Fruit fly (Drosophila melanogaster) whole organism, prepupa: Measurements from ENCODE around the gene rdx.

Experiments used
- Blimp-1 ChIP-seq: fragments of 200-800 bp; sonication (Bioruptor generic); optimal IDR thresholded peaks from 3 replicates; lab custom pipeline; 2017; ENCODE audit warnings: missing biosample characterization, missing genetic modification characterization, mild to moderate bottlenecking, moderate library complexity, missing genetic modification reagents
- CG10631 ChIP-seq: fragments of 200-800 bp; sonication (Bioruptor generic); optimal IDR thresholded peaks from 2 replicates; lab custom pipeline; 2016; ENCODE audit warnings: missing biosample characterization, missing genetic modification characterization
- CG11294 ChIP-seq: fragments of 200-800 bp; sonication (Bioruptor generic); IDR thresholded peaks from 2 replicates; pipeline ENCODE4 v1.3.6; 2022; ENCODE audit warnings: missing biosample characterization, missing genetic modification characterization
- CG11762 ChIP-seq: fragments of 200-800 bp; sonication (Bioruptor generic); optimal IDR thresholded peaks from 3 replicates; lab custom pipeline; 2016; ENCODE audit warnings: missing biosample characterization, missing genetic modification characterization; ENCODE audit not compliant: insufficient read depth
- CG1621 ChIP-seq: fragments of 200-800 bp; sonication (Bioruptor generic); optimal IDR thresholded peaks from 3 replicates; lab custom pipeline; 2018; ENCODE audit warnings: missing biosample characterization, mild to moderate bottlenecking, missing genetic modification characterization
- CG3032 ChIP-seq: fragments of 200-800 bp; optimal IDR thresholded peaks from 2 replicates; lab custom pipeline; 2019; ENCODE audit warnings: missing biosample characterization, mild to moderate bottlenecking, missing genetic modification characterization, moderate library complexity
- CG31627 ChIP-seq: fragments of 200-800 bp; sonication (Bioruptor generic); optimal IDR thresholded peaks from 3 replicates; lab custom pipeline; 2016; ENCODE audit warnings: missing biosample characterization, missing genetic modification characterization
- CG4318 ChIP-seq: fragments of 200-800 bp; sonication (Bioruptor generic); optimal IDR thresholded peaks from 3 replicates; lab custom pipeline; 2017; ENCODE audit warnings: missing biosample characterization, mild to moderate bottlenecking, missing genetic modification characterization
- CG6163 ChIP-seq: fragments of 200-800 bp; sonication (Bioruptor generic); IDR thresholded peaks from 3 replicates; pipeline ENCODE4 v1.3.6; 2022; ENCODE audit warnings: missing biosample characterization, missing genetic modification characterization
- CG6276 ChIP-seq: fragments of 200-800 bp; sonication (Bioruptor generic); optimal IDR thresholded peaks from 2 replicates; lab custom pipeline; 2017; ENCODE audit warnings: missing biosample characterization, mild to moderate bottlenecking, missing genetic modification characterization
- CG6808 ChIP-seq: fragments of 200-800 bp; sonication (Bioruptor generic); optimal IDR thresholded peaks from 3 replicates; lab custom pipeline; 2017; ENCODE audit warnings: missing biosample characterization, missing genetic modification characterization, mild to moderate bottlenecking, moderate library complexity, missing genetic modification reagents
- CG8319 ChIP-seq: fragments of 200-800 bp; sonication (Bioruptor generic); optimal IDR thresholded peaks from 3 replicates; lab custom pipeline; 2016; ENCODE audit warnings: missing biosample characterization, missing genetic modification characterization
- CG8632 ChIP-seq: fragments of 200-800 bp; sonication (Bioruptor generic); optimal IDR thresholded peaks from 3 replicates; lab custom pipeline; 2016; ENCODE audit warnings: missing biosample characterization, missing genetic modification characterization
- CG9139 ChIP-seq: fragments of 200-800 bp; sonication (Bioruptor generic); optimal IDR thresholded peaks from 3 replicates; lab custom pipeline; 2017; ENCODE audit warnings: missing biosample characterization, mild to moderate bottlenecking, missing genetic modification characterization
- Eip75B ChIP-seq: fragments of 200-800 bp; sonication (Bioruptor generic); optimal IDR thresholded peaks from 3 replicates; lab custom pipeline; 2016; ENCODE audit warnings: missing biosample characterization, missing genetic modification characterization
- Eip93F ChIP-seq: fragments of 200-800 bp; sonication (Bioruptor generic); optimal IDR thresholded peaks from 2 replicates; lab custom pipeline; 2016; ENCODE audit warnings: missing biosample characterization, mild to moderate bottlenecking, missing genetic modification characterization
- Ets21C ChIP-seq: fragments of 200-800 bp; sonication (Bioruptor generic); optimal IDR thresholded peaks from 3 replicates; lab custom pipeline; 2016; ENCODE audit warnings: missing biosample characterization, missing genetic modification characterization
- Ets96B ChIP-seq: fragments of 200-800 bp; optimal IDR thresholded peaks from 2 replicates; lab custom pipeline; 2019; ENCODE audit warnings: missing biosample characterization, mild to moderate bottlenecking, missing genetic modification characterization, moderate library complexity
- Hr38 ChIP-seq: sonication (Bioruptor generic); optimal IDR thresholded peaks from 2 replicates; lab custom pipeline; 2016; ENCODE audit warnings: missing biosample characterization, missing genetic modification characterization
- Hr39 ChIP-seq: fragments of 200-800 bp; sonication (Bioruptor generic); optimal IDR thresholded peaks from 2 replicates; lab custom pipeline; 2016; ENCODE audit warnings: missing biosample characterization, missing genetic modification characterization
- Hr4 ChIP-seq: fragments of 200-800 bp; sonication (Bioruptor generic); optimal IDR thresholded peaks from 3 replicates; lab custom pipeline; 2016; ENCODE audit warnings: missing biosample characterization, missing genetic modification characterization
- Lpt ChIP-seq: fragments of 200-800 bp; sonication (Bioruptor generic); optimal IDR thresholded peaks from 3 replicates; lab custom pipeline; 2016; ENCODE audit warnings: missing biosample characterization, missing genetic modification characterization
- Met ChIP-seq: fragments of 200-800 bp; sonication (Bioruptor generic); optimal IDR thresholded peaks from 3 replicates; lab custom pipeline; 2016; ENCODE audit warnings: missing biosample characterization, missing genetic modification characterization
- Smox ChIP-seq: fragments of 200-800 bp; sonication (Bioruptor generic); optimal IDR thresholded peaks from 3 replicates; lab custom pipeline; 2016; ENCODE audit warnings: missing biosample characterization, missing genetic modification characterization
- Sox102F ChIP-seq: fragments of 200-800 bp; sonication (Bioruptor generic); optimal IDR thresholded peaks from 2 replicates; lab custom pipeline; 2016; ENCODE audit warnings: missing biosample characterization, mild to moderate bottlenecking, missing genetic modification characterization
- Sox14 ChIP-seq: fragments of 200-800 bp; sonication (Bioruptor generic); optimal IDR thresholded peaks from 3 replicates; lab custom pipeline; 2016; ENCODE audit warnings: missing biosample characterization, missing genetic modification characterization
- Sox15 ChIP-seq: fragments of 200-800 bp; sonication (Bioruptor generic); optimal IDR thresholded peaks from 3 replicates; lab custom pipeline; 2016; ENCODE audit warnings: missing biosample characterization, missing genetic modification characterization
- achi ChIP-seq: fragments of 200-800 bp; sonication (Bioruptor generic); optimal IDR thresholded peaks from 3 replicates; lab custom pipeline; 2016; ENCODE audit warnings: missing biosample characterization, missing genetic modification characterization
- dac ChIP-seq: fragments of 200-800 bp; sonication (Bioruptor generic); optimal IDR thresholded peaks from 2 replicates; lab custom pipeline; 2017; ENCODE audit warnings: missing biosample characterization, mild to moderate bottlenecking, missing genetic modification characterization
- dsx ChIP-seq: fragments of 200-800 bp; optimal IDR thresholded peaks from 3 replicates; lab custom pipeline; 2019; ENCODE audit warnings: missing biosample characterization, mild to moderate bottlenecking, missing genetic modification characterization, moderate library complexity; ENCODE audit not compliant: poor library complexity, severe bottlenecking
- eg ChIP-seq: fragments of 200-800 bp; sonication (Bioruptor generic); IDR thresholded peaks from 3 replicates; pipeline ENCODE4 v1.3.6; 2022; ENCODE audit warnings: missing biosample characterization, missing genetic modification characterization
- esn ChIP-seq: fragments of 200-800 bp; sonication (Bioruptor generic); optimal IDR thresholded peaks from 2 replicates; lab custom pipeline; 2016; ENCODE audit warnings: missing biosample characterization, mild to moderate bottlenecking, missing genetic modification characterization, moderate library complexity
- fd85E ChIP-seq: fragments of 200-800 bp; sonication (Bioruptor generic); optimal IDR thresholded peaks from 3 replicates; lab custom pipeline; 2016; ENCODE audit warnings: missing biosample characterization, missing genetic modification characterization
- fkh ChIP-seq: fragments of 200-800 bp; sonication (Bioruptor generic); optimal IDR thresholded peaks from 3 replicates; lab custom pipeline; 2017; ENCODE audit warnings: missing biosample characterization, mild to moderate bottlenecking, missing genetic modification characterization, moderate library complexity
- pdm3 ChIP-seq: fragments of 200-800 bp; sonication (Bioruptor generic); optimal IDR thresholded peaks from 3 replicates; lab custom pipeline; 2016; ENCODE audit warnings: missing biosample characterization, missing genetic modification characterization
- salr ChIP-seq, 2 experiments: fragments of 200-800 bp; sonication (Bioruptor generic); optimal IDR thresholded peaks; 3 replicates each; lab custom pipeline; 2016 to 2018; ENCODE audit warnings: missing biosample characterization in 2 of 2, missing genetic modification characterization in 2 of 2, mild to moderate bottlenecking in 1 of 2
- spab ChIP-seq: fragments of 200-800 bp; sonication (Bioruptor generic); optimal IDR thresholded peaks from 2 replicates; lab custom pipeline; 2017; ENCODE audit warnings: missing biosample characterization, mild to moderate bottlenecking, missing genetic modification characterization, missing genetic modification reagents
- ss ChIP-seq, 2 experiments: fragments of 200-800 bp; sonication (Bioruptor generic); optimal IDR thresholded peaks; 2 replicates in 1 of 2; 3 replicates in 1 of 2; lab custom pipeline; 2017 to 2018; ENCODE audit warnings: mild to moderate bottlenecking in 2 of 2, missing biosample characterization in 2 of 2, missing genetic modification characterization in 2 of 2, moderate library complexity in 1 of 2
- svp ChIP-seq: fragments of 200-800 bp; sonication (Bioruptor generic); peaks from one replicate; lab custom pipeline; 2016; ENCODE audit warnings: missing biosample characterization, missing genetic modification characterization
- vri ChIP-seq: fragments of 200-800 bp; sonication (Bioruptor generic); optimal IDR thresholded peaks from 3 replicates; lab custom pipeline; 2016; ENCODE audit warnings: missing biosample characterization, mild to moderate bottlenecking, missing genetic modification characterization

The rdx gene

DNA sequence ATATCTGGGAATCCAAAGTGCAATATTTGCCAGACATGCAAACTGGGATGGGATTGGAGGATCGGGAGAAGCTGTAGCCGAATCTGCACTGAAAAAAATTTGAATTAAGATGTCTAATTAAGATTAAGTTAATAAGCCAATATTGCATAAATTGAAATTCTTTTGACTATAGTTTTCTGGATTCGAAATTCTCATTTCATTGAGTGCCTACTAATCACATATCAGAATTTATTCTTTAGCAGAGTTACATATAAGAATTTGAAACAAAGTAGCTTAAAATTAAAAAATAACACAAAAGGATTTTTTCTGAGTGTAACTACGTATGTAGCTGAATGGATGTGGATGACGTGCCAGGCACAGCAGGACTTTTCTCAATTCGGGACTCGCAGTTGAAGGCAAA lies 100.0 kb downstream of the rdx start (continued):
- TF ChIP-seq Sox102F (peak; percentile 53), eg (GFP tag; lab: Robert Waterston, UW) (no peak), CG31627 (peak; percentile 57), Sox15 (GFP tag; lab: Kevin White, UChicago) (no peak), Hr4 (GFP tag; lab: Kevin White, UChicago) (peak; percentile 4), dac (GFP tag; lab: Kevin White, UChicago) (no peak), spab (no peak), Eip75B (GFP tag; lab: Kevin White, UChicago) (no peak), Hr39 (GFP tag; lab: Kevin White, UChicago) (peak; percentile 53), salr (GFP tag; optimal IDR thresholded peaks at IDR 0.05; lab: Kevin White, UChicago) (no peak)

DNA sequence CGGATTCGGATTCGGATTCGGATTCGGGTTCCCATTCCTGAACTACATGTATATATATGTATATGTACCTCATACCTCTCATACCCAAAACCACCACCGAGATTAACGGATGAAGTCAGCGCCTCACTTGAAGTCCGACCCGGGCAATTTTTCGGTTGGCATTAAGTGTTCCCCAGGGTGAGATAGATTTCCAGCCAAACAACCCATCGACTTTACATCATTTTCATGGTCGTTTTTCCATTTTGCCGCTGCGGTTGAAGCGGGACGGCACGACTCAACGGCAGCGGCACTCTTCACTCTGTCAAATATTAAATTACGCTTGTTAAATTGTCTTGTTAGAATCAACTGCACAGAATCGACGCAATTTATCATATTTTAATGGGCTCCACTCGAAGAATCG lies 101.6 kb downstream of the rdx start:
- peak; percentile 5 for TF ChIP-seq svp
- TF ChIP-seq Blimp-1 (GFP tag; lab: Kevin White, UChicago): no peak

DNA sequence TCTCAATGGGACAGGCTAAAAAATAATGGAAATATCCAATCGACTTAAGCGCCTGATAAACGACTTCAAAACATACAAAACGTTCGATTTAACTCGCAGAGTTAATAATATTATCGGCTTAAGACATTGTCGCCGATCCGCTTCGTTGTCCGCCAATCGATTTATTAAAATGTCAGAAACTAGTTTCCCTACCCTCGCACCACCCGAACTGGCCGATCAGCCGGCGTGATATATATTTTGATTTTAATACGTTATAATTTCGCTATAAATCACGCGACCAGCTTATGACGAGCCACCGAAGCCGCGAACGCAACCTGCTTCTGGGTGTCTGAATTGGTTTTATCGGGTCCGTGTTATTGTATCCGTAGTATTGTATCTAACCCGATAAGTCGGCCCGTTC lies 104.3 kb downstream of the rdx start:
- TF ChIP-seq esn (GFP tag; lab: Kevin White, UChicago) (no peak), dsx (peak; percentile 29), CG6808 (GFP tag; lab: Kevin White, UChicago) (no peak), pdm3 (GFP tag; lab: Kevin White, UChicago) (no peak), Eip93F (GFP tag; lab: Kevin White, UChicago) (no peak), Lpt (GFP tag; lab: Kevin White, UChicago) (no peak), Eip75B (GFP tag; lab: Kevin White, UChicago) (no peak)

DNA sequence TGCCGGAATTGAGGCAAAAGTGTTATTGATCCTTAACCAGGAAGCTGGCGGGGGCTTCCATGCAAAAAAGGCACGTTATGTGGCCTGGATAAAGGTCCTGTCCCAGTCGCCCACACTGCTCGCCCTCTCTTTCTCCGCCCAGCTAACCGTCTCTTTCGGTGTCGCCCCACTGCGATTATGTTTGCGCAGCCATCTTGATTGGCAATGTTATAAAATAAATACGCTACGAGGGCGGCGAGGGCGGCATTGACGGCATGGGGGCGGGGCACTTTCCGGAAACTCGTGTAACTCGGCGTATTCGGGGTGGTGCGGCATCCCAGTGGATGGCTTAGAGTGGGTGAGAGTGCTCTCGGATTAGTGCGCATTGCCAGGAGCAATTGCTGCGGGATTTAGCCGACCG lies 108.2 kb downstream of the rdx start:
- TF ChIP-seq svp: peak; percentile 38
- no peak for TF ChIP-seq CG11294

DNA sequence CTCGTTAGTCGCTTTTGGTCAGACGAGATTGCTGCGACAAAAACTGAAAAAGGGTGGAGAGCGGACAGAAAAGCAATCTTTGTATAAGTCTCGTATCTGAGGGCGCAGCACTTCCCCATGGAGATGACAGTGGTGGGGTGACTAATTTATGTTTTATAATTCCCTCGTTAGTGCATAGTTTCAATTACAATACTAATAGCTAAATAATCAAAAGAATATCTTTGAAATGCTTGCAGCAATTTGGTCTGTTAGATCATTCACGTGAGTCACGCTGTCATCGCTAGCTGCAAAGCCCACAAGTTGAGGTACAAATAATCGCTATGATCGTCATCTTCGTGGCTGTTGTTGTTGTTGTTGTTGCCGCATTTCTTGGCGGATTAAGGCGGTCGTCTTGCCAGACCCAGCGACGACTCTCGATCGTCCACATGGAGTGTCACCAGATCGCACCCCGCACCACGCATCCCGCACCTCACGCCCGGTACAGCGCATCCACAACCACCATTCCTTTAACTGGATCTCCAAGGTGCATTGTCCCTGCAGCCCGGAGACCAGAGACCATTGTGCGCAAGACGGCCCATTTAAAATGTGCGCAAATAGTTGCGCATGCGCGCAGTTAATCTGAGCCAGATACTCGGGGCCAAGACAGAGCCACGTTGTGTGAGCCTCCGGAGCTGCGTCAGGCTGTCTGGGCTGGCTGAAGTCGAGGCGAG lies 109.9 kb downstream of the rdx start:
- TF ChIP-seq esn (GFP tag; lab: Kevin White, UChicago): peak; percentile 78
- TF ChIP-seq CG9139 (GFP tag; lab: Kevin White, UChicago): peak; percentile 78
- TF ChIP-seq CG4318 (GFP tag; lab: Kevin White, UChicago): no peak
- peak; percentile 41 to 60 for TF ChIP-seq salr (GFP tag; optimal IDR thresholded peaks at IDR 0.05; lab: Kevin White, UChicago)
- peak; percentile 94 for TF ChIP-seq CG6163 (GFP tag; lab: Robert Waterston, UW)
- TF ChIP-seq fkh (GFP tag; lab: Kevin White, UChicago): no peak
- TF ChIP-seq Eip93F (GFP tag; lab: Kevin White, UChicago): no peak
- TF ChIP-seq Hr38 (GFP tag; lab: Kevin White, UChicago): no peak
- peak; percentile 64 for TF ChIP-seq CG31627
- peak; percentile 89 for TF ChIP-seq Ets96B
- peak; percentile 59 for TF ChIP-seq vri (GFP tag; lab: Kevin White, UChicago)
- TF ChIP-seq CG6808 (GFP tag; lab: Kevin White, UChicago): peak; percentile 89
- TF ChIP-seq ss (GFP tag; optimal IDR thresholded peaks at IDR 0.05; lab: Kevin White, UChicago): peak; percentile 76 to 77
- peak; percentile 65 for TF ChIP-seq Blimp-1 (GFP tag; lab: Kevin White, UChicago)
- peak; percentile 17 for TF ChIP-seq Lpt (GFP tag; lab: Kevin White, UChicago)
- TF ChIP-seq Sox15 (GFP tag; lab: Kevin White, UChicago): peak; percentile 49
- peak; percentile 10; the same call in 1 of the 2 replicates for TF ChIP-seq CG11294
- peak; percentile 40 for TF ChIP-seq CG8319
- TF ChIP-seq fd85E (GFP tag; lab: Kevin White, UChicago): no peak
- TF ChIP-seq Met (GFP tag; lab: Kevin White, UChicago): peak; percentile 79
- peak; percentile 36; the same call in 1 of the 3 replicates for TF ChIP-seq eg (GFP tag; lab: Robert Waterston, UW)
- TF ChIP-seq Smox (GFP tag; lab: Kevin White, UChicago): peak; percentile 70
- no peak for TF ChIP-seq CG6276 (GFP tag; lab: Kevin White, UChicago)
- TF ChIP-seq achi (GFP tag; lab: Kevin White, UChicago): peak; percentile 80
- peak; percentile 73 for TF ChIP-seq Sox102F
- peak; percentile 80 for TF ChIP-seq Sox14 (GFP tag; lab: Kevin White, UChicago)
- TF ChIP-seq CG10631: peak; percentile 70
- TF ChIP-seq Ets21C (GFP tag; lab: Kevin White, UChicago): peak; percentile 57
- peak; percentile 66 for TF ChIP-seq CG1621 (tag; lab: Kevin White, UChicago)
- peak; percentile 73 for TF ChIP-seq pdm3 (GFP tag; lab: Kevin White, UChicago)
- peak; percentile 67 for TF ChIP-seq CG11762
- peak; percentile 88 for TF ChIP-seq svp
- peak; percentile 66 for TF ChIP-seq CG8632 (GFP tag; lab: Kevin White, UChicago)
- TF ChIP-seq Eip75B (GFP tag; lab: Kevin White, UChicago): peak; percentile 74
- peak; percentile 80 for TF ChIP-seq CG3032 (tag; lab: Kevin White, UChicago)
